Fruit fly (Drosophila melanogaster) whole organism, adult: ENCODE data around the gene CG31778.

Experiments
- CG14711 ChIP-seq: fragments of 200-800 bp; sonication (Bioruptor generic); optimal IDR thresholded peaks from 2 replicates; lab custom pipeline; 2018; ENCODE audit warnings: missing biosample characterization, mild to moderate bottlenecking, missing genetic modification characterization, moderate library complexity
- CG1620 ChIP-seq: fragments of 200-800 bp; sonication (Bioruptor generic); optimal IDR thresholded peaks from 2 replicates; lab custom pipeline; 2016; ENCODE audit warnings: missing biosample characterization, missing genetic modification characterization
- CG5204 ChIP-seq: fragments of 200-800 bp; sonication (Bioruptor generic); optimal IDR thresholded peaks from 2 replicates; lab custom pipeline; 2016; ENCODE audit warnings: missing biosample characterization, missing genetic modification characterization
- CG7045 ChIP-seq: fragments of 200-800 bp; sonication (Bioruptor generic); optimal IDR thresholded peaks from 2 replicates; lab custom pipeline; 2017; ENCODE audit warnings: missing biosample characterization, mild to moderate bottlenecking, missing genetic modification characterization
- CG7101 ChIP-seq: fragments of 200-800 bp; sonication (Bioruptor generic); optimal IDR thresholded peaks from 2 replicates; lab custom pipeline; 2018; ENCODE audit warnings: missing biosample characterization, mild to moderate bottlenecking, missing genetic modification characterization, moderate library complexity
- Crg-1 ChIP-seq: fragments of 200-800 bp; sonication (Bioruptor generic); optimal IDR thresholded peaks from 2 replicates; lab custom pipeline; 2016; ENCODE audit warnings: missing biosample characterization, missing genetic modification characterization
- Hr96 ChIP-seq: fragments of 200-800 bp; sonication (Bioruptor generic); optimal IDR thresholded peaks from 2 replicates; lab custom pipeline; 2016; ENCODE audit warnings: missing biosample characterization, missing genetic modification characterization
- kay ChIP-seq: fragments of 200-800 bp; sonication (Bioruptor generic); peaks from one replicate; lab custom pipeline; 2016; ENCODE audit warnings: missing biosample characterization, missing genetic modification characterization, borderline replicate concordance
- tj ChIP-seq: fragments of 200-800 bp; sonication (Bioruptor generic); optimal IDR thresholded peaks from 3 replicates; lab custom pipeline; 2017; ENCODE audit warnings: missing biosample characterization, mild to moderate bottlenecking, missing genetic modification characterization, moderate library complexity

DNA sequence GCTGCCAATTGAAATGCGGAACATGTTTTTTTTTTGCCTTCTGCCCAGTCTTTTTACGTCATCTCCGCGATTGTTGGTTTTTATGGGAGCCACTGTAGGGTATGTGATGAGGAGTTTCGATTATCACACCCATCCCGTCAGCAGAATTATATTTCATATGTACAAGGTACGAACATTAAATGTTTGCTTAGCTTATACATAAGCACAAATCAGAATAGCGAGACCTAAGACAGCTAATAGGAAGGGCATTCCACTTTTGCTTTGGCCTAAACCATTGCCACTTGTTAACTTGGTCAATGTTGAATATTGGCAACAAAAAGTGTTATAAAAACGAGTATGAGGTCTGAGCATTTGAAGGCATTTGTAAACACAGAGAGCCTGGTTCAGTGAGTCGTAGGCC is 2.0 kb downstream of the CG31778 start, which contains the start of gene CG2816:
- peak; percentile 7 for TF ChIP-seq CG1620 (GFP tag; lab: Kevin White, UChicago)
- no peak for TF ChIP-seq Crg-1 (GFP tag; lab: Kevin White, UChicago)
- TF ChIP-seq CG5204 (GFP tag; lab: Kevin White, UChicago): peak; percentile 69
- peak; percentile 44 for TF ChIP-seq CG7045 (GFP tag; lab: Kevin White, UChicago)
- TF ChIP-seq Hr96: peak; percentile 54
- peak; percentile 45 for TF ChIP-seq CG7101 (tag; lab: Kevin White, UChicago)
- TF ChIP-seq CG14711 (tag; lab: Kevin White, UChicago): peak; percentile 64
- TF ChIP-seq kay (GFP tag; lab: Kevin White, UChicago): peak; percentile 77
- TF ChIP-seq tj (GFP tag; lab: Kevin White, UChicago): peak; percentile 13
